Worm (Caenorhabditis elegans): ENCODE results near the gene twk-32.

DNA sequence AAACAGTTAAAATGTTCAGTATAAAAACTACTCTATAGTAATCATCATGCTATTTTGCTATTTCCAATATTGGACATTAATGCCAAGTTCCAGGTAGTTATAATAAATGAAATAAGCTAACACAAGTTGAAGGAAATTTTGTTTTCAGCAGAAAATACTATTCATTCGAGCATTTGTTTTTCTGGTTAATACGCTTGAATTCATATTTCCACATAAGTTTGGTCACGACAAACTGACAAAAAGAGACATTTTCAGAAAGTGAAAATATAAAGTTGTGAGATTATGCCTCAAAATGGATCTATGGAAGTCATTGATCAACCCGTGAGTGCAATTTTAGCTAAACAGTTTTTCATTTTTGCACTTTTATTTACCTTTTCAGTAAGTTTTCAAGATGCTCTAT is 48.7 kb downstream of the twk-32 start, which contains the start of gene srx-131:
- TF ChIP-seq hnd-1 (tag; optimal IDR thresholded peaks at IDR 0.05) (no peak), F13C5.2 (tag; optimal IDR thresholded peaks at IDR 0.05) (no peak), ama-1 (optimal IDR thresholded peaks at IDR 0.05) (no peak), sea-1 (GFP tag; conservative IDR thresholded peaks at IDR 0.05) (no peak), tbx-11 (GFP tag; IDR thresholded peaks at IDR 0.05) (no peak), hmbx-1 (tag; optimal IDR thresholded peaks at IDR 0.05) (no peak), flt-1 (GFP tag; IDR thresholded peaks at IDR 0.05) (no peak), aly-1 (tag; optimal IDR thresholded peaks at IDR 0.05) (no peak), hmg-4 (GFP tag; optimal IDR thresholded peaks at IDR 0.05) (no peak), tbx-37 (GFP tag; conservative IDR thresholded peaks at IDR 0.05) (no peak), B0310.2 (tag; optimal IDR thresholded peaks at IDR 0.05) (no peak), tra-4 (tag; optimal IDR thresholded peaks at IDR 0.05) (no peak)
